Fruit fly (Drosophila melanogaster) whole organism, embryonic: Measurements from ENCODE around the gene CG3342.
A peak's percentile ranks its signal among the peaks of the same experiment; 100 is the strongest.

Experiments
- ATbp ChIP-seq: fragments of 200-800 bp; sonication (Bioruptor generic); optimal IDR thresholded peaks from 2 replicates; lab custom pipeline; 2017; ENCODE audit warnings: missing biosample characterization, mild to moderate bottlenecking, missing genetic modification characterization, missing genetic modification reagents
- Atf3 ChIP-seq: fragments of 200-800 bp; sonication (Bioruptor generic); optimal IDR thresholded peaks from 3 replicates; lab custom pipeline; 2016; ENCODE audit warnings: missing biosample characterization, missing genetic modification characterization
- Atf6 ChIP-seq: fragments of 200-800 bp; sonication (Bioruptor generic); IDR thresholded peaks from 2 replicates; pipeline ENCODE4 v1.3.6; 2022; ENCODE audit warnings: missing biosample characterization, missing genetic modification characterization
- Awh ChIP-seq: fragments of 200-800 bp; sonication (Bioruptor generic); IDR thresholded peaks from 2 replicates; pipeline ENCODE4, ENCODE4 v1.3.6; 2022; ENCODE audit warnings: missing biosample characterization, missing genetic modification characterization
- B-H1 ChIP-seq: fragments of 200-800 bp; sonication (Bioruptor generic); IDR thresholded peaks from 3 replicates; pipeline ENCODE4 v1.3.6; 2022; ENCODE audit warnings: missing biosample characterization, missing genetic modification characterization
- CG12104 ChIP-seq: fragments of 200-800 bp; sonication (Bioruptor generic); optimal IDR thresholded peaks from 3 replicates; lab custom pipeline; 2016; ENCODE audit warnings: missing biosample characterization, missing genetic modification characterization
- CG15011 ChIP-seq: fragments of 200-800 bp; sonication (Bioruptor generic); optimal IDR thresholded peaks from 3 replicates; lab custom pipeline; 2018; ENCODE audit warnings: missing biosample characterization, mild to moderate bottlenecking, missing genetic modification characterization
- CG17328 ChIP-seq: fragments of 200-800 bp; sonication (Bioruptor generic); IDR thresholded peaks from 2 replicates; pipeline ENCODE4 v1.3.6; 2022; ENCODE audit warnings: missing biosample characterization, missing genetic modification characterization
- CG2199 ChIP-seq: fragments of 200-800 bp; sonication (Bioruptor generic); IDR thresholded peaks from 3 replicates; pipeline ENCODE4 v1.3.6; 2022; ENCODE audit warnings: missing biosample characterization, missing genetic modification characterization
- CG32532 ChIP-seq: fragments of 200-800 bp; sonication (Bioruptor generic); IDR thresholded peaks from 2 replicates; pipeline ENCODE4 v1.3.6; 2022; ENCODE audit warnings: missing biosample characterization, missing genetic modification characterization
- CG32772 ChIP-seq: fragments of 200-800 bp; sonication (Bioruptor generic); IDR thresholded peaks from 2 replicates; pipeline ENCODE4 v1.3.6; 2022; ENCODE audit warnings: missing biosample characterization, missing genetic modification characterization
- CG33557 ChIP-seq: fragments of 200-800 bp; sonication (Bioruptor generic); optimal IDR thresholded peaks from 2 replicates; lab custom pipeline; 2019; ENCODE audit warnings: missing biosample characterization, mild to moderate bottlenecking, missing genetic modification characterization, moderate library complexity
- CG3726 ChIP-seq: fragments of 200-800 bp; sonication (Bioruptor generic); IDR thresholded peaks from 3 replicates; pipeline ENCODE4, ENCODE4 v1.3.6; 2022; ENCODE audit warnings: missing biosample characterization, missing genetic modification characterization
- CG8944 ChIP-seq: fragments of 200-800 bp; sonication (Bioruptor generic); optimal IDR thresholded peaks from 3 replicates; lab custom pipeline; 2016; ENCODE audit warnings: missing biosample characterization, missing genetic modification characterization
- CG9215 ChIP-seq: fragments of 200-800 bp; sonication (Bioruptor generic); IDR thresholded peaks from 2 replicates; pipeline ENCODE4 v1.3.6; 2022; ENCODE audit warnings: missing biosample characterization, missing genetic modification characterization
- CG9609 ChIP-seq: fragments of 200-800 bp; sonication (Bioruptor generic); optimal IDR thresholded peaks from 3 replicates; lab custom pipeline; 2016; ENCODE audit warnings: missing biosample characterization, missing genetic modification characterization
- CG9727 ChIP-seq: fragments of 200-800 bp; sonication (Bioruptor generic); optimal IDR thresholded peaks from 3 replicates; lab custom pipeline; 2017; ENCODE audit warnings: missing biosample characterization, mild to moderate bottlenecking, missing genetic modification characterization
- CHES-1-like ChIP-seq: fragments of 200-800 bp; sonication (Bioruptor generic); optimal IDR thresholded peaks from 2 replicates; lab custom pipeline; 2016; ENCODE audit warnings: missing biosample characterization, missing genetic modification characterization
- Dip3 ChIP-seq: fragments of 200-800 bp; sonication (Bioruptor generic); optimal IDR thresholded peaks from 3 replicates; lab custom pipeline; 2016; ENCODE audit warnings: missing biosample characterization, missing genetic modification characterization
- Dll ChIP-seq: fragments of 200-800 bp; sonication (Bioruptor generic); IDR thresholded peaks from 4 replicates; pipeline ENCODE4 v1.3.6; 2022; ENCODE audit warnings: missing biosample characterization, missing genetic modification characterization; ENCODE audit not compliant: partially characterized antibody
- E2f2 ChIP-seq: fragments of 200-800 bp; sonication (Bioruptor generic); IDR thresholded peaks from 2 replicates; pipeline ENCODE4 v1.3.6; 2022; ENCODE audit warnings: missing biosample characterization, missing genetic modification characterization
- Gug ChIP-seq: fragments of 200-800 bp; sonication (Bioruptor generic); IDR thresholded peaks from 4 replicates; pipeline ENCODE4 v1.3.6; 2022; ENCODE audit warnings: missing biosample characterization, missing genetic modification characterization
- Hr39 ChIP-seq: fragments of >200 bp; optimal IDR thresholded peaks from 2 replicates; lab custom pipeline; 2017
- Hsf ChIP-seq: fragments of 200-800 bp; sonication (Bioruptor generic); optimal IDR thresholded peaks from 3 replicates; lab custom pipeline; 2016; ENCODE audit warnings: missing biosample characterization, missing genetic modification characterization
- Lhr ChIP-seq: fragments of 200-800 bp; sonication (Bioruptor generic); optimal IDR thresholded peaks from 3 replicates; lab custom pipeline; 2017; ENCODE audit warnings: mild to moderate bottlenecking, missing biosample characterization, missing genetic modification reagents, missing genetic modification characterization
- Opbp ChIP-seq: fragments of 200-800 bp; sonication (Bioruptor generic); IDR thresholded peaks from 3 replicates; pipeline ENCODE4 v1.3.6; 2022; ENCODE audit warnings: missing biosample characterization, missing genetic modification characterization; ENCODE audit not compliant: partially characterized antibody
- Scr ChIP-seq: fragments of 200-800 bp; sonication (Bioruptor generic); IDR thresholded peaks from 2 replicates; pipeline ENCODE4 v1.3.6; 2022; ENCODE audit warnings: missing biosample characterization, missing genetic modification characterization; ENCODE audit not compliant: partially characterized antibody
- Side ChIP-seq: fragments of 200-800 bp; sonication (Bioruptor generic); optimal IDR thresholded peaks from 2 replicates; lab custom pipeline; 2016; ENCODE audit warnings: missing biosample characterization, missing genetic modification characterization
- Six4 ChIP-seq: fragments of 200-800 bp; sonication (Bioruptor generic); optimal IDR thresholded peaks from 2 replicates; lab custom pipeline; 2016; ENCODE audit warnings: missing biosample characterization, missing genetic modification characterization
- Stat92E ChIP-seq, 3 experiments: fragments of >200 bp in 2 of 3; fragments of 200-800 bp in 1 of 3; sonication (Bioruptor generic) in 1 of 3; optimal IDR thresholded peaks; 2 replicates each; lab custom pipeline; 2017 to 2019; ENCODE audit warnings: missing biosample characterization in 3 of 3, missing genetic modification characterization in 3 of 3, mild to moderate bottlenecking in 1 of 3, moderate library complexity in 1 of 3
- Xrp1 ChIP-seq: fragments of 200-800 bp; sonication (Bioruptor generic); IDR thresholded peaks from 2 replicates; pipeline ENCODE4 v1.3.6; 2022; ENCODE audit warnings: missing biosample characterization, missing genetic modification characterization
- ato ChIP-seq: fragments of 200-800 bp; sonication (Bioruptor generic); IDR thresholded peaks from 2 replicates; pipeline ENCODE4 v1.3.6; 2022; ENCODE audit warnings: missing biosample characterization, missing genetic modification characterization; ENCODE audit not compliant: partially characterized antibody
- cad ChIP-seq: fragments of >200 bp; optimal IDR thresholded peaks from 2 replicates; lab custom pipeline; 2017; ENCODE audit warnings: missing biosample characterization, missing genetic modification characterization
- chif ChIP-seq, 2 experiments: fragments of 200-800 bp; sonication (Bioruptor generic); optimal IDR thresholded peaks; 3 replicates each; lab custom pipeline; 2016; ENCODE audit warnings: missing biosample characterization in 2 of 2, missing genetic modification characterization in 2 of 2
- disco-r ChIP-seq: fragments of 200-800 bp; sonication (Bioruptor generic); optimal IDR thresholded peaks from 2 replicates; lab custom pipeline; 2016; ENCODE audit warnings: missing biosample characterization, missing genetic modification characterization
- dysf ChIP-seq: fragments of 200-800 bp; sonication (Bioruptor generic); IDR thresholded peaks from 3 replicates; pipeline ENCODE4 v1.3.6; 2022; ENCODE audit warnings: missing biosample characterization, missing genetic modification characterization
- en ChIP-seq: fragments of 200-800 bp; sonication (Bioruptor generic); optimal IDR thresholded peaks from 2 replicates; lab custom pipeline; 2016; ENCODE audit warnings: missing biosample characterization, missing genetic modification characterization
- eyg ChIP-seq: fragments of 200-800 bp; sonication (Bioruptor generic); optimal IDR thresholded peaks from 3 replicates; lab custom pipeline; 2016; ENCODE audit warnings: missing biosample characterization, missing genetic modification characterization
- fd102C ChIP-seq: fragments of 200-800 bp; sonication (Bioruptor generic); optimal IDR thresholded peaks from 2 replicates; lab custom pipeline; 2018; ENCODE audit warnings: missing biosample characterization, mild to moderate bottlenecking, missing genetic modification characterization, moderate library complexity
- fd3F ChIP-seq: fragments of 200-800 bp; sonication (Bioruptor generic); optimal IDR thresholded peaks from 2 replicates; lab custom pipeline; 2018; ENCODE audit warnings: missing biosample characterization, mild to moderate bottlenecking, missing genetic modification characterization, moderate library complexity
- h ChIP-seq: fragments of >200 bp; optimal IDR thresholded peaks from 2 replicates; lab custom pipeline; 2017
- kni ChIP-seq: fragments of 200-800 bp; sonication (Bioruptor generic); optimal IDR thresholded peaks from 3 replicates; lab custom pipeline; 2017; ENCODE audit warnings: mild to moderate bottlenecking, missing biosample characterization, missing genetic modification reagents, missing genetic modification characterization
- lov ChIP-seq, 2 experiments: fragments of 200-800 bp in 1 of 2; fragments of >200 bp in 1 of 2; sonication (Bioruptor generic) in 1 of 2; IDR thresholded peaks in 1 of 2; optimal IDR thresholded peaks in 1 of 2; 2 replicates in 1 of 2; 3 replicates in 1 of 2; pipeline versions ENCODE4 v1.3.6 to Lab custom; 2017 to 2022; ENCODE audit warnings: missing biosample characterization in 1 of 2, missing genetic modification characterization in 1 of 2
- nerfin-1 ChIP-seq: fragments of 200-800 bp; sonication (Bioruptor generic); optimal IDR thresholded peaks from 3 replicates; lab custom pipeline; 2019; ENCODE audit warnings: missing biosample characterization, mild to moderate bottlenecking, missing genetic modification characterization, moderate library complexity
- pfk ChIP-seq: fragments of 200-800 bp; sonication (Bioruptor generic); optimal IDR thresholded peaks from 2 replicates; lab custom pipeline; 2018; ENCODE audit warnings: missing biosample characterization, mild to moderate bottlenecking, missing genetic modification characterization, moderate library complexity
- ranshi ChIP-seq: fragments of 200-800 bp; sonication (Bioruptor generic); IDR thresholded peaks from 2 replicates; pipeline ENCODE4 v1.3.6; 2022; ENCODE audit warnings: missing biosample characterization, missing genetic modification characterization
- sima ChIP-seq: fragments of 200-800 bp; sonication (Bioruptor generic); optimal IDR thresholded peaks from 2 replicates; lab custom pipeline; 2016; ENCODE audit warnings: missing biosample characterization, missing genetic modification characterization
- sob ChIP-seq: fragments of 200-800 bp; sonication (Bioruptor generic); IDR thresholded peaks from 2 replicates; pipeline ENCODE4 v1.3.6; 2022; ENCODE audit warnings: missing biosample characterization, missing genetic modification characterization
- sqz ChIP-seq: fragments of 200-800 bp; sonication (Bioruptor generic); optimal IDR thresholded peaks from 3 replicates; lab custom pipeline; 2018; ENCODE audit warnings: missing biosample characterization, mild to moderate bottlenecking, missing genetic modification characterization
- vvl ChIP-seq: fragments of 200-800 bp; sonication (Bioruptor generic); IDR thresholded peaks from 2 replicates; pipeline ENCODE4 v1.3.6; 2022; ENCODE audit warnings: missing biosample characterization, missing genetic modification characterization
- zen ChIP-seq: fragments of 200-800 bp; sonication (Bioruptor generic); optimal IDR thresholded peaks from 3 replicates; lab custom pipeline; 2018; ENCODE audit warnings: missing biosample characterization, mild to moderate bottlenecking, missing genetic modification characterization, moderate library complexity
- zfh2 ChIP-seq: fragments of 200-800 bp; sonication (Bioruptor generic); optimal IDR thresholded peaks from 2 replicates; lab custom pipeline; 2016; ENCODE audit warnings: missing biosample characterization, missing genetic modification characterization

Gene CG3342

DNA sequence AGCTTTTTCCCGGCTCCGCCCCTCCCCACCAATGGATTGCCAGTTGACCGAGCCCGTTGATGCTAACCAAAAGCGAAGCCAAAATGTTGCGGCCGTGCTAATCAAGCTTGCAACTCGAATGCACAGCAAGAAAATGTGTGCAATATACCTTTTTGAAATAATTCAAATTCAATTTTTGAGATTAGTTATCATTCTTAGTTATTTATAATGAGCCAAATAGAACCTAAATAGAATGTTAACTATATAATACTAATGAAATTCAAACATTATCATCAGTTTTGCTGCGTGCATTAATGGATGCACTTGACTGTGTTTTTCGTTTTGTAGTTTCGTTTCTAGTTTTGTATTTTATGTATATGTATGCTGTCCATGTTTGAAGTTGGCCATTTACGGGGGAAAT, 14.6 kb upstream of the CG3342 start (continued):
- TF ChIP-seq CG32772 (GFP tag; lab: Robert Waterston, UW): peak; percentile 55
- TF ChIP-seq ATbp (GFP tag; lab: Kevin White, UChicago): peak; percentile 32
- no peak for TF ChIP-seq CG15011 (GFP tag; lab: Kevin White, UChicago)
- no peak for TF ChIP-seq Scr
- TF ChIP-seq h (lab: Kevin White, UChicago): no peak
- TF ChIP-seq CG3726 (GFP tag; lab: Robert Waterston, UW): no peak
- no peak for TF ChIP-seq Six4 (GFP tag; lab: Kevin White, UChicago)
- peak; percentile 63; the same call in 1 of the 2 replicates for TF ChIP-seq sob (GFP tag; lab: Robert Waterston, UW)
- no peak for TF ChIP-seq chif (GFP tag; optimal IDR thresholded peaks at IDR 0.05; lab: Kevin White, UChicago)
- no peak for TF ChIP-seq CG8944 (GFP tag; lab: Kevin White, UChicago)
- peak; percentile 40; the same call in 1 of the 2 replicates for TF ChIP-seq CG17328 (GFP tag; lab: Robert Waterston, UW)
- TF ChIP-seq sima (GFP tag; lab: Kevin White, UChicago): no peak
- TF ChIP-seq CG9727 (GFP tag; lab: Kevin White, UChicago): no peak
- no peak for TF ChIP-seq fd3F (GFP tag; lab: Kevin White, UChicago)
- no peak for TF ChIP-seq E2f2
- TF ChIP-seq Stat92E (GFP tag; optimal IDR thresholded peaks at IDR 0.05; lab: Kevin White, UChicago): no peak
- TF ChIP-seq ranshi (GFP tag; lab: Robert Waterston, UW): 0 out of 2 replicates have a peak, but pooled peaks have one; percentile 25
- peak; percentile 70 for TF ChIP-seq vvl (GFP tag; lab: Robert Waterston, UW)
- no peak for TF ChIP-seq pfk (GFP tag; lab: Kevin White, UChicago)
- TF ChIP-seq en (GFP tag; lab: Kevin White, UChicago): no peak
- TF ChIP-seq Xrp1: peak; percentile 55
- no peak for TF ChIP-seq kni (GFP tag; lab: Kevin White, UChicago)
- no peak for TF ChIP-seq eyg (GFP tag; lab: Kevin White, UChicago)
- TF ChIP-seq Atf6 (GFP tag; lab: Robert Waterston, UW): peak; percentile 38; the same call in 1 of the 2 replicates
- TF ChIP-seq CG9215 (GFP tag; lab: Robert Waterston, UW): no peak
- TF ChIP-seq Awh (GFP tag; lab: Robert Waterston, UW): peak; percentile 35; the same call in 1 of the 2 replicates
- no peak for TF ChIP-seq CG9609 (GFP tag; lab: Kevin White, UChicago)
- TF ChIP-seq CG32532 (GFP tag; lab: Robert Waterston, UW): no peak
- no peak for TF ChIP-seq lov (optimal IDR thresholded peaks at IDR 0.05; lab: Kevin White, UChicago)
- no peak for TF ChIP-seq lov (GFP tag; IDR thresholded peaks at IDR 0.05; lab: Robert Waterston, UW)
- no peak for TF ChIP-seq Atf3 (GFP tag; lab: Kevin White, UChicago)
- TF ChIP-seq Hr39 (lab: Kevin White, UChicago): no peak
- TF ChIP-seq fd102C: no peak
- TF ChIP-seq CG2199: no peak
- no peak for TF ChIP-seq nerfin-1
- peak; percentile 12 for TF ChIP-seq Hsf (GFP tag; lab: Kevin White, UChicago)
- TF ChIP-seq Opbp (GFP tag; lab: Robert Waterston, UW): no peak
- no peak for TF ChIP-seq Lhr
- TF ChIP-seq CHES-1-like (GFP tag; lab: Kevin White, UChicago): no peak
- TF ChIP-seq zfh2 (GFP tag; lab: Kevin White, UChicago): no peak
- TF ChIP-seq Side (GFP tag; lab: Kevin White, UChicago): no peak
- peak; percentile 53; the same call in 1 of the 3 replicates for TF ChIP-seq dysf (GFP tag; lab: Robert Waterston, UW)
- no peak for TF ChIP-seq Dip3 (GFP tag; lab: Kevin White, UChicago)
- TF ChIP-seq disco-r (GFP tag; lab: Kevin White, UChicago): no peak
- TF ChIP-seq cad: no peak
- TF ChIP-seq Gug (GFP tag; lab: Robert Waterston, UW): no peak
- no peak for TF ChIP-seq Dll
- no peak for TF ChIP-seq zen (tag; lab: Kevin White, UChicago)
- TF ChIP-seq B-H1 (GFP tag; lab: Robert Waterston, UW): no peak
- TF ChIP-seq CG12104 (GFP tag; lab: Kevin White, UChicago): no peak
- TF ChIP-seq ato (GFP tag; lab: Robert Waterston, UW): no peak
- no peak for TF ChIP-seq sqz
- TF ChIP-seq CG33557 (GFP tag; lab: Kevin White, UChicago): no peak
